Fruit fly (Drosophila melanogaster) whole organism, prepupa: ENCODE measurements around the gene CG17187.

Experiments used
- CG10669 ChIP-seq: fragments of 200-800 bp; sonication (Bioruptor generic); optimal IDR thresholded peaks from 3 replicates; lab custom pipeline; 2018; ENCODE audit warnings: missing biosample characterization, mild to moderate bottlenecking, missing genetic modification characterization, moderate library complexity
- CG1621 ChIP-seq: fragments of 200-800 bp; sonication (Bioruptor generic); optimal IDR thresholded peaks from 3 replicates; lab custom pipeline; 2018; ENCODE audit warnings: missing biosample characterization, mild to moderate bottlenecking, missing genetic modification characterization
- CG32006 ChIP-seq: fragments of 200-800 bp; sonication (Bioruptor generic); optimal IDR thresholded peaks from 3 replicates; lab custom pipeline; 2017; ENCODE audit warnings: missing biosample characterization, mild to moderate bottlenecking, missing genetic modification characterization
- CG6276 ChIP-seq: fragments of 200-800 bp; sonication (Bioruptor generic); optimal IDR thresholded peaks from 2 replicates; lab custom pipeline; 2017; ENCODE audit warnings: missing biosample characterization, mild to moderate bottlenecking, missing genetic modification characterization
- CG6854 ChIP-seq: fragments of 200-800 bp; sonication (Bioruptor generic); optimal IDR thresholded peaks from 2 replicates; lab custom pipeline; 2017; ENCODE audit warnings: missing biosample characterization, mild to moderate bottlenecking, missing genetic modification characterization
- CG8319 ChIP-seq: fragments of 200-800 bp; sonication (Bioruptor generic); optimal IDR thresholded peaks from 3 replicates; lab custom pipeline; 2016; ENCODE audit warnings: missing biosample characterization, missing genetic modification characterization
- CG8632 ChIP-seq: fragments of 200-800 bp; sonication (Bioruptor generic); optimal IDR thresholded peaks from 3 replicates; lab custom pipeline; 2016; ENCODE audit warnings: missing biosample characterization, missing genetic modification characterization
- Hr38 ChIP-seq: sonication (Bioruptor generic); optimal IDR thresholded peaks from 2 replicates; lab custom pipeline; 2016; ENCODE audit warnings: missing biosample characterization, missing genetic modification characterization
- Sox15 ChIP-seq: fragments of 200-800 bp; sonication (Bioruptor generic); optimal IDR thresholded peaks from 3 replicates; lab custom pipeline; 2016; ENCODE audit warnings: missing biosample characterization, missing genetic modification characterization
- dac ChIP-seq: fragments of 200-800 bp; sonication (Bioruptor generic); optimal IDR thresholded peaks from 2 replicates; lab custom pipeline; 2017; ENCODE audit warnings: missing biosample characterization, mild to moderate bottlenecking, missing genetic modification characterization
- esn ChIP-seq: fragments of 200-800 bp; sonication (Bioruptor generic); optimal IDR thresholded peaks from 2 replicates; lab custom pipeline; 2016; ENCODE audit warnings: missing biosample characterization, mild to moderate bottlenecking, missing genetic modification characterization, moderate library complexity
- spab ChIP-seq: fragments of 200-800 bp; sonication (Bioruptor generic); optimal IDR thresholded peaks from 2 replicates; lab custom pipeline; 2017; ENCODE audit warnings: missing biosample characterization, mild to moderate bottlenecking, missing genetic modification characterization, missing genetic modification reagents
- ss ChIP-seq, 2 experiments: fragments of 200-800 bp; sonication (Bioruptor generic); optimal IDR thresholded peaks; 2 replicates in 1 of 2; 3 replicates in 1 of 2; lab custom pipeline; 2017 to 2018; ENCODE audit warnings: mild to moderate bottlenecking in 2 of 2, missing biosample characterization in 2 of 2, missing genetic modification characterization in 2 of 2, moderate library complexity in 1 of 2

DNA sequence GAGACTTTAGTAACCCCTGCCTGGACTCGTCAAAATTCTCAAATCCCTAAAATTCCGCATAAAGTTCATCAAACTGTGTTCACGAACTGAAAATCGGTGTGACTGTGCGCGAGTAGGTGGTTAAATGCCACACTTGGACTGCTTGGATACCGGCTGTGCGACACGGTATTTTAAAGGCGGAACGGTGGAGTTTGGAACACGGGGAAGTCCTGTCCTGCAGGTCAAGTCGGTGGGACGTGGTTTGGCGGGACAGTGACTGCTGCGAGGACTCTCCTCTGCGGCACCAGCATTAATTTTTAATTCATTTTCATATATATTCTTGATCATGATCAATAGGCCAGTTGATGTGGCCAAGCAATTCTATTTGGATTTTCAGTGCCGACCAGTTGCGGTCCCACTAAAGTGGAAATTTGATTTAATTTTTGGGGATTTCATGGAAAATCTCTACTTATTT, 3.3 kb upstream of the CG17187 start, which contains the start of the genes Arfip and CG17721:
- no peak for TF ChIP-seq CG32006 (GFP tag; lab: Kevin White, UChicago)
- no peak for TF ChIP-seq CG8632
- no peak for TF ChIP-seq Hr38
- TF ChIP-seq CG6276 (GFP tag; lab: Kevin White, UChicago) = no peak
- no peak for TF ChIP-seq Sox15
- no peak for TF ChIP-seq CG10669 (GFP tag; lab: Kevin White, UChicago)
- TF ChIP-seq CG8319 (GFP tag; lab: Kevin White, UChicago) = no peak
- TF ChIP-seq CG1621 = peak; percentile 89
- no peak for TF ChIP-seq dac
- TF ChIP-seq ss (GFP tag; optimal IDR thresholded peaks at IDR 0.05; lab: Kevin White, UChicago) = no peak
- no peak for TF ChIP-seq CG6854 (GFP tag; lab: Kevin White, UChicago)
- no peak for TF ChIP-seq spab (GFP tag; lab: Kevin White, UChicago)
- TF ChIP-seq esn (GFP tag; lab: Kevin White, UChicago) = no peak
